Fruit fly (Drosophila melanogaster): Measurements from ENCODE around the gene Prp4k.
A peak's percentile ranks its signal among the peaks of the same experiment; 100 is the strongest.

Gene Prp4k

DNA sequence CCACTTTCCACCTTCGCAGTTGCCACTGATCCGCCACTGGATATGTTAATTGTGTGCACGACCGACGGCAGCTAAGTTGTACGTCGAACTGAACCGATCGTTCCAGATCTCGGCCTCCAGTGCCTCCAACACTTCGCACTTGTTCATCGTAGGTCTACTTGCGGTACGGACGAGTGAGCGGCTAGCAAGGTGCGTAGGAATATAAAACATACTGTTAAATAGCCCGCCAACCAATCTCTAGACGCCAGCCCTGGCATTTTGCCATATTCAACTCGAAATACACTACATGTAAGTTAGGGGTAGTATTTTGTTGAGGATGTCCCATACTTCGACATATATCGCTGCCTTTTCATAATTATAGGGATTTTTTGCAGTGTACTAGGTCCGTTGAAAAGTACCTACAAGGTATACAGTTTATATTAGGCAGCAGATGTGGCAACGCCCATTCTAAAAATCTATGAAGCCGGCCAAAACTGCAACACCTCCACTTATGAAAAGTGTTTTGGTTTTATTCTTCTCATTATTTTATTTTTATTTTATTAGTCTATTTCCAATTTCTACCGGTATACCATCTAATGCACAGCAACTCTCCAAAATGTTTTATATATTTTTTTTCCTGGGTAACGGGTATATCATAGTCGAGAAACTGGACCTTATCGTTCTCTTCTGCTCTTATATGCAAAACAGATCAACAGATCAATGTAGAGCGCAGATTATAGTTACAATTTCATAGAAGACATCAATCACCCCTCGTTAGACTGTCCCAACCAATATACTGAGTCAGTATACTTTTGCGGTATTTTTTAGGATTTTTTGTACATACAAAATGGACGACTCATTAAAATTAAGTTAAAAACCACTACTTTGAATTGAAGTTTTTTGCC lies 12.0 kb upstream of the Prp4k start, which contains the start of the genes pyx and CG33229 (continued):
- TF ChIP-seq h (optimal IDR thresholded peaks at IDR 0.05) (no peak), CG11695 (GFP tag; IDR thresholded peaks at IDR 0.05) (peak; percentile 69; the same call in 1 of the 3 replicates), CG6689 (GFP tag; IDR thresholded peaks at IDR 0.05) (peak; percentile 80; the same call in 1 of the 2 replicates), cg (GFP tag; optimal IDR thresholded peaks at IDR 0.05) (no peak), nau (GFP tag; optimal IDR thresholded peaks at IDR 0.05) (no peak), Stat92E (GFP tag; optimal IDR thresholded peaks at IDR 0.05) (no peak), CG10959 (GFP tag; IDR thresholded peaks at IDR 0.05) (0 out of 2 replicates have a peak, but pooled peaks have one; percentile 21), ab (GFP tag; optimal IDR thresholded peaks at IDR 0.05) (peak; percentile 75), CG33213 (GFP tag; optimal IDR thresholded peaks at IDR 0.05) (peak; percentile 31), gro (GFP tag; optimal IDR thresholded peaks at IDR 0.05) (peak; percentile 75), CG14441 (GFP tag; IDR thresholded peaks at IDR 0.05) (peak; percentile 82), Ets97D (GFP tag; optimal IDR thresholded peaks at IDR 0.05) (peak; percentile 70), chm (GFP tag; IDR thresholded peaks at IDR 0.05) (peak; percentile 37; the same call in 1 of the 2 replicates), Gug (GFP tag; IDR thresholded peaks at IDR 0.05) (peak; percentile 83), CG34422 (GFP tag; IDR thresholded peaks at IDR 0.05) (peak; percentile 88), CG3847 (GFP tag; IDR thresholded peaks at IDR 0.05) (peak; percentile 87), pum (GFP tag; optimal IDR thresholded peaks at IDR 0.05) (peak; percentile 78), Dip3 (GFP tag; optimal IDR thresholded peaks at IDR 0.05) (peak; percentile 87), CG9876 (GFP tag; optimal IDR thresholded peaks at IDR 0.05) (peak; percentile 78), CG13775 (GFP tag; optimal IDR thresholded peaks at IDR 0.05) (peak; percentile 90), CG2129 (GFP tag; IDR thresholded peaks at IDR 0.05; ENCODE audit: partially characterized antibody) (no peak), sim (GFP tag; IDR thresholded peaks at IDR 0.05) (peak; percentile 44; the same call in 1 of the 2 replicates), CG14014 (GFP tag; IDR thresholded peaks at IDR 0.05) (peak; percentile 80), bigmax (GFP tag; optimal IDR thresholded peaks at IDR 0.05) (no peak), ranshi (GFP tag; IDR thresholded peaks at IDR 0.05) (peak; percentile 80), ham (GFP tag; IDR thresholded peaks at IDR 0.05) (peak; percentile 18; the same call in 1 of the 2 replicates), Deaf1 (tag; optimal IDR thresholded peaks at IDR 0.05) (peak; percentile 40), CG17802 (tag; optimal IDR thresholded peaks at IDR 0.05) (peak; percentile 35), dimm (GFP tag; IDR thresholded peaks at IDR 0.05) (peak; percentile 38; the same call in 1 of the 2 replicates), Neu2 (GFP tag; optimal IDR thresholded peaks at IDR 0.05; ENCODE audit: borderline replicate concordance) (peak; percentile 5), CG6683 (GFP tag; optimal IDR thresholded peaks at IDR 0.05) (peak; percentile 13), CG15479 (GFP tag; optimal IDR thresholded peaks at IDR 0.05) (no peak), Dp (GFP tag; optimal IDR thresholded peaks at IDR 0.05) (peak; percentile 91), sna (GFP tag; IDR thresholded peaks at IDR 0.05; ENCODE audit: partially characterized antibody) (peak; percentile 19; the same call in 1 of the 2 replicates), CG31388 (GFP tag; optimal IDR thresholded peaks at IDR 0.05) (peak; percentile 63), ind (GFP tag; optimal IDR thresholded peaks at IDR 0.05) (peak; percentile 89), Asciz (GFP tag; optimal IDR thresholded peaks at IDR 0.05) (peak; percentile 64), sima (GFP tag; optimal IDR thresholded peaks at IDR 0.05) (peak; percentile 41), Lhr (GFP tag; optimal IDR thresholded peaks at IDR 0.05) (peak; percentile 31), Fer2 (tag; optimal IDR thresholded peaks at IDR 0.05) (peak; percentile 76), D19A (tag; optimal IDR thresholded peaks at IDR 0.05) (peak; percentile 76), ATbp (GFP tag; optimal IDR thresholded peaks at IDR 0.05) (peak; percentile 57), crol (GFP tag; IDR thresholded peaks at IDR 0.05) (0 out of 2 replicates have a peak, but pooled peaks have one; percentile 6), Camta (GFP tag; optimal IDR thresholded peaks at IDR 0.05) (peak; percentile 80), nerfin-2 (GFP tag; IDR thresholded peaks at IDR 0.05; ENCODE audit: partially characterized antibody) (no peak), fd64A (GFP tag; optimal IDR thresholded peaks at IDR 0.05) (no peak), CG1529 (GFP tag; optimal IDR thresholded peaks at IDR 0.05) (peak; percentile 47), CG14965 (GFP tag; optimal IDR thresholded peaks at IDR 0.05; ENCODE audit: borderline replicate concordance) (no peak)

Data from whole organism, embryonic.